Worm (Caenorhabditis elegans) whole organism, mixed stage, embryonic: ENCODE results near the gene Y43F8B.12.
A peak's percentile ranks its signal among the peaks of the same experiment; 100 is the strongest.

Experiments used
- M03D4.4 ChIP-seq: sonication (generic microtip); optimal IDR thresholded peaks from 2 replicates; lab custom pipeline; 2017; ENCODE audit warnings: mild to moderate bottlenecking, missing genetic modification characterization, missing compliant biosample characterization
- bed-3 ChIP-seq: fragments of 200-800 bp; sonication (Bioruptor generic); optimal IDR thresholded peaks from 3 replicates; lab custom pipeline; 2018; ENCODE audit warnings: mild to moderate bottlenecking, missing genetic modification characterization, moderate library complexity, missing compliant biosample characterization
- blmp-1 ChIP-seq: fragments of 150-350 bp; optimal IDR thresholded peaks from 2 replicates; lab custom pipeline; 2014; ENCODE audit warnings: missing biosample characterization, missing genetic modification characterization
- ceh-39 ChIP-seq: fragments of 150-350 bp; optimal IDR thresholded peaks from 2 replicates; lab custom pipeline; 2014; ENCODE audit warnings: missing biosample characterization, missing genetic modification characterization
- ceh-43 ChIP-seq: fragments of 200-800 bp; sonication (Bioruptor generic); optimal IDR thresholded peaks from 2 replicates; lab custom pipeline; 2018; ENCODE audit warnings: mild to moderate bottlenecking, missing genetic modification characterization, moderate library complexity, missing compliant biosample characterization
- ces-1 ChIP-seq: fragments of 150-350 bp; optimal IDR thresholded peaks from 2 replicates; lab custom pipeline; 2014; ENCODE audit warnings: missing biosample characterization, missing genetic modification reagents, missing genetic modification characterization
- cnd-1 ChIP-seq: fragments of 200-800 bp; sonication (Bioruptor generic); optimal IDR thresholded peaks from 2 replicates; lab custom pipeline; 2018; ENCODE audit warnings: mild to moderate bottlenecking, missing genetic modification characterization, missing compliant biosample characterization
- drap-1 ChIP-seq: fragments of 200-800 bp; sonication (Bioruptor generic); optimal IDR thresholded peaks from 3 replicates; lab custom pipeline; 2018; ENCODE audit warnings: mild to moderate bottlenecking, missing genetic modification characterization, missing compliant biosample characterization
- elt-1 ChIP-seq: sonication (generic microtip); optimal IDR thresholded peaks from 2 replicates; lab custom pipeline; 2017; ENCODE audit warnings: missing genetic modification characterization, mild to moderate bottlenecking, missing compliant biosample characterization, antibody characterized with exemption, moderate library complexity, borderline replicate concordance; ENCODE audit not compliant: insufficient read depth
- elt-3 ChIP-seq: fragments of 150-350 bp; optimal IDR thresholded peaks from 2 replicates; lab custom pipeline; 2014; ENCODE audit warnings: missing biosample characterization, missing genetic modification characterization
- flh-1 ChIP-seq: fragments of 200-800 bp; sonication (Bioruptor generic); optimal IDR thresholded peaks from 2 replicates; lab custom pipeline; 2018; ENCODE audit warnings: mild to moderate bottlenecking, missing genetic modification characterization, moderate library complexity, missing compliant biosample characterization
- ham-2 ChIP-seq: fragments of 200-800 bp; sonication (Bioruptor generic); optimal IDR thresholded peaks from 2 replicates; lab custom pipeline; 2018; ENCODE audit warnings: mild to moderate bottlenecking, missing genetic modification characterization, missing compliant biosample characterization
- hlh-1 ChIP-seq: fragments of 150-350 bp; optimal IDR thresholded peaks from 2 replicates; lab custom pipeline; 2014; ENCODE audit warnings: missing biosample characterization, missing genetic modification reagents, missing genetic modification characterization
- lin-32 ChIP-seq: fragments of 200-800 bp; sonication (Bioruptor generic); optimal IDR thresholded peaks from 2 replicates; lab custom pipeline; 2018; ENCODE audit warnings: mild to moderate bottlenecking, missing genetic modification characterization, missing compliant biosample characterization
- lsy-2 ChIP-seq: fragments of 150-350 bp; optimal IDR thresholded peaks from 2 replicates; lab custom pipeline; 2014; ENCODE audit warnings: missing biosample characterization, missing genetic modification characterization
- mab-5 ChIP-seq: fragments of 150-350 bp; optimal IDR thresholded peaks from 2 replicates; lab custom pipeline; 2014; ENCODE audit warnings: missing biosample characterization, missing genetic modification characterization
- mep-1 ChIP-seq: fragments of 150-350 bp; optimal IDR thresholded peaks from 2 replicates; lab custom pipeline; 2017; ENCODE audit warnings: missing biosample characterization, missing genetic modification reagents, missing genetic modification characterization, inconsistent platforms
- nhr-12 ChIP-seq: fragments of 150-350 bp; optimal IDR thresholded peaks from 2 replicates; lab custom pipeline; 2014; ENCODE audit warnings: missing biosample characterization, missing genetic modification characterization
- nhr-2 ChIP-seq: fragments of 150-350 bp; optimal IDR thresholded peaks from 2 replicates; lab custom pipeline; 2014; ENCODE audit warnings: missing biosample characterization, missing genetic modification characterization
- nhr-237 ChIP-seq: fragments of 150-350 bp; optimal IDR thresholded peaks from 2 replicates; lab custom pipeline; 2014; ENCODE audit warnings: missing biosample characterization, missing genetic modification characterization
- nhr-28 ChIP-seq: fragments of 150-350 bp; optimal IDR thresholded peaks from 2 replicates; lab custom pipeline; 2014; ENCODE audit warnings: missing biosample characterization, missing genetic modification characterization
- nhr-76 ChIP-seq: sonication (generic microtip); optimal IDR thresholded peaks from 2 replicates; lab custom pipeline; 2017; ENCODE audit warnings: missing biosample characterization, missing genetic modification characterization
- pha-4 ChIP-seq: fragments of 150-350 bp; optimal IDR thresholded peaks from 2 replicates; lab custom pipeline; 2018; ENCODE audit warnings: missing biosample characterization, missing genetic modification reagents, missing genetic modification characterization
- sem-2 ChIP-seq: fragments of 200-800 bp; sonication (Bioruptor generic); optimal IDR thresholded peaks from 2 replicates; lab custom pipeline; 2018; ENCODE audit warnings: mild to moderate bottlenecking, missing genetic modification characterization, missing compliant biosample characterization
- sptf-1 ChIP-seq: sonication (generic microtip); optimal IDR thresholded peaks from 2 replicates; lab custom pipeline; 2017; ENCODE audit warnings: mild to moderate bottlenecking, missing genetic modification characterization, moderate library complexity, missing compliant biosample characterization
- tbx-8 ChIP-seq: fragments of 200-800 bp; sonication (Bioruptor generic); optimal IDR thresholded peaks from 2 replicates; lab custom pipeline; 2018; ENCODE audit warnings: mild to moderate bottlenecking, missing genetic modification characterization, moderate library complexity, missing compliant biosample characterization
- unc-39 ChIP-seq: fragments of 150-350 bp; optimal IDR thresholded peaks from 2 replicates; lab custom pipeline; 2014; ENCODE audit warnings: missing biosample characterization, missing genetic modification characterization
- unc-62 ChIP-seq: fragments of 150-350 bp; optimal IDR thresholded peaks from 2 replicates; lab custom pipeline; 2014; ENCODE audit warnings: missing biosample characterization, missing genetic modification reagents, missing genetic modification characterization
- zip-8 ChIP-seq: fragments of 150-350 bp; optimal IDR thresholded peaks from 2 replicates; lab custom pipeline; 2014; ENCODE audit warnings: missing biosample characterization, missing genetic modification characterization
- ztf-11 ChIP-seq: fragments of 150-350 bp; optimal IDR thresholded peaks from 2 replicates; lab custom pipeline; 2014; ENCODE audit warnings: missing biosample characterization, missing genetic modification characterization

The Y43F8B.12 gene

DNA sequence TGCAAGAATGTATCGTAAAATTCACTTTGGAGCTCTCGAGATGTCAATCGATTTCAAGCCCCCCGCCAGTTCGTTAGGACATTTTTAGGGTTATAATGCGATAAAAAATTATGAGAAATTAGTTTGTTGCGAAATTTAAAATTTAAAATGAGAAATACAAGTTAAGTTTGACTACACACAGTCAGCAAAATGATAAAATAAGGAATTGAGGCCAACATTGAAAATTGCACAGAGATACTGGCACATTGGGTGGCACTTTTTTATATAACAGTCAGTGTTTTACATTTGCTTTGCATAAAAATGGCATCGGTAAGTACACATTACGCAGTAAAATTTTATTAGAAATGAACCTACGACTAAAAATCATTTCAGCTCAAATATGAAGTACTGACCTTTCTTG is at the start of gene Y43F8B.12:
TSS of gene Y43F8B.12 (plus strand) at position 301 of the 400 bp plus-strand sequence.
- TF ChIP-seq ceh-39 (no peak), lsy-2 (tag; lab: Kevin White, UChicago) (no peak), nhr-237 (tag; lab: Kevin White, UChicago) (no peak), zip-8 (tag; lab: Kevin White, UChicago) (no peak), pha-4 (no peak), elt-3 (tag; lab: Kevin White, UChicago) (no peak), elt-1 (tag; lab: Kevin White, UChicago) (no peak), ztf-11 (no peak), ceh-43 (GFP tag; lab: Kevin White, UChicago) (no peak), unc-62 (no peak), tbx-8 (GFP tag; lab: Kevin White, UChicago) (no peak), nhr-12 (tag; lab: Kevin White, UChicago) (no peak), mep-1 (tag; lab: Kevin White, UChicago) (no peak)
- TF ChIP-seq, all 35 proteins: peak for 0

- no peak for TF ChIP-seq ham-2 (GFP tag; lab: Kevin White, UChicago)
- peak; percentile 99 for TF ChIP-seq zip-8 (tag; lab: Kevin White, UChicago)
- TF ChIP-seq, all 35 proteins: peak for 1
Measured at ce11 chrV:19421131-19421530, 47.1 kb upstream of the Y43F8B.12 start, which contains the start of gene C25F9.2. Gene C25F9.2, plus strand, starts transcription at chrV:19421471.

DNA sequence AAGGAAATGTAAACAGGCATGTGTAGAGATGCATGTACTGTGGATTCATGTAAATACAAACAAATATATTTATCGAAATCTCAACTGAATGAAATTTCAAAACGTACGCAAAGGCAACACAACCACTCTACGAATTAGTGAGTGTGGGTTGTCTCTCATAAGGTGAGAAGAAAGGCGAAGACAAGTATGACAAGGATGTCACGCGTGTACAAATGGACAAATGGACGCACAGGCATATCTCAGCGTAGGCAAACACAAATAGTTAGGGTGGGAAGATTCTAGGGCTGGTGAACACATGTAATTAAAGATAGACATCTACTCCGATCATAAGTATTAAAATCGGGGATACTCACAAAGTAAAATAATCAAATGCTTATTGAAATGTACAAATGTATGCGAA is 40.1 kb upstream of the Y43F8B.12 start:
- no peak for TF ChIP-seq ceh-43 (GFP tag; lab: Kevin White, UChicago)

ce11 chrV:19428936-19429335 is 39.2 kb upstream of the Y43F8B.12 start:
- TF ChIP-seq nhr-12 (tag; lab: Kevin White, UChicago), result no peak
- TF ChIP-seq zip-8 (tag; lab: Kevin White, UChicago), result no peak
- no peak for TF ChIP-seq M03D4.4 (tag; lab: Kevin White, UChicago)
- TF ChIP-seq blmp-1 (tag; lab: Kevin White, UChicago), result no peak
- peak; percentile 60 for TF ChIP-seq elt-1 (tag; lab: Kevin White, UChicago)
- TF ChIP-seq flh-1, result no peak
- peak; percentile 71 for TF ChIP-seq ham-2 (GFP tag; lab: Kevin White, UChicago)
- TF ChIP-seq sem-2 (GFP tag; lab: Kevin White, UChicago), result no peak
- TF ChIP-seq unc-62, result no peak
- TF ChIP-seq bed-3 (GFP tag; lab: Kevin White, UChicago), result no peak
- no peak for TF ChIP-seq lsy-2 (tag; lab: Kevin White, UChicago)
- no peak for TF ChIP-seq ceh-39
- no peak for TF ChIP-seq mab-5
- no peak for TF ChIP-seq lin-32 (GFP tag; lab: Kevin White, UChicago)
- TF ChIP-seq hlh-1 (tag; lab: Kevin White, UChicago), result no peak
- no peak for TF ChIP-seq elt-3 (tag; lab: Kevin White, UChicago)

ce11 chrV:19429605-19430004 is 38.6 kb upstream of the Y43F8B.12 start:
- peak; percentile 94 for TF ChIP-seq ham-2 (GFP tag; lab: Kevin White, UChicago)
- TF ChIP-seq elt-1 (tag; lab: Kevin White, UChicago), result peak; percentile 98
- TF ChIP-seq nhr-2 (tag; lab: Kevin White, UChicago), result no peak
- TF ChIP-seq ces-1, result no peak

DNA sequence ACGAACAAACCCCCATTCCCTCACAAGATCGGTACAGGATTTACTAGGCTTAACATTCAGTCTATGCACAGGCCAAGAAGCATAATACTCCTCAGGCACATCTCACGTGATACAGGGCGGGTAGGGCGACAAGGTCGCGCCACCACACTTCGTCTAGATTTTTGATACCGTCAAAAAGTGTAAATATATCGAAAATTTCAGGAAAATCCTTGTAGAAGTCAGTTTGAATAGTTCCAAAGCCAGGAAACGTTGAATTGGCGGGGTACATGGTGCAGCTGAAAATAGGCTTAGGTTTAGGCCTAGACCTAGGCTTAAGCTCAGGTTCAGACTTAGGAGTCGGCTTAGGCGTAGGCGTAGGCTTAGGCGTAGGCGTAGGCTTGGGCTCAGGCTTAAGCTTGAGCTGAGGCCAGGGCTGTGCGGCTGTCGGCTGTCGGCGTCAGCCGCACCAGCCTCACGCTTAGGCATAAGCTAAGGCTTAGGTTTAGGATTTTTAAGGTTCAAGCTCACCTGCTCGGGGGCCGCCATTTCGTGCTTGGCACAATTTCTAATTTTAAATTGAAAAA is 37.8 kb upstream of the Y43F8B.12 start:
- TF ChIP-seq elt-3 (tag; lab: Kevin White, UChicago) (no peak), ham-2 (GFP tag; lab: Kevin White, UChicago) (peak; percentile 65), ceh-39 (no peak), flh-1 (no peak), drap-1 (GFP tag; lab: Kevin White, UChicago) (peak; percentile 50), unc-39 (tag; lab: Kevin White, UChicago) (no peak), nhr-76 (no peak), mab-5 (no peak), elt-1 (tag; lab: Kevin White, UChicago) (no peak), nhr-2 (tag; lab: Kevin White, UChicago) (no peak), unc-62 (no peak), blmp-1 (tag; lab: Kevin White, UChicago) (no peak), mep-1 (tag; lab: Kevin White, UChicago) (no peak), sem-2 (GFP tag; lab: Kevin White, UChicago) (peak; percentile 25), nhr-237 (tag; lab: Kevin White, UChicago) (no peak), nhr-12 (tag; lab: Kevin White, UChicago) (no peak), hlh-1 (tag; lab: Kevin White, UChicago) (no peak), ces-1 (no peak), cnd-1 (tag; lab: Kevin White, UChicago) (no peak), bed-3 (GFP tag; lab: Kevin White, UChicago) (no peak), ztf-11 (no peak), nhr-28 (tag; lab: Kevin White, UChicago) (no peak), ceh-43 (GFP tag; lab: Kevin White, UChicago) (no peak), pha-4 (no peak), sptf-1 (tag; lab: Kevin White, UChicago) (peak; percentile 72), lsy-2 (tag; lab: Kevin White, UChicago) (no peak), lin-32 (GFP tag; lab: Kevin White, UChicago) (no peak)
